Fruit fly (Drosophila melanogaster) whole organism, embryonic: Measurements from ENCODE around the gene Fpgs1.
A peak's percentile ranks its signal among the peaks of the same experiment; 100 is the strongest.

Source experiments
- Bgb ChIP-seq: fragments of 200-800 bp; sonication (Bioruptor generic); IDR thresholded peaks from 2 replicates; pipeline ENCODE4 v1.3.6; 2022; ENCODE audit warnings: missing biosample characterization, missing genetic modification characterization; ENCODE audit not compliant: partially characterized antibody
- CG10274 ChIP-seq: fragments of 200-800 bp; sonication (Bioruptor generic); optimal IDR thresholded peaks from 3 replicates; lab custom pipeline; 2017; ENCODE audit warnings: missing biosample characterization, mild to moderate bottlenecking, missing genetic modification characterization
- CG10565 ChIP-seq: fragments of 200-800 bp; sonication (Bioruptor generic); optimal IDR thresholded peaks from 3 replicates; lab custom pipeline; 2016; ENCODE audit warnings: missing biosample characterization, mild to moderate bottlenecking, missing genetic modification characterization
- CG12155 ChIP-seq: fragments of 200-800 bp; sonication (Bioruptor generic); optimal IDR thresholded peaks from 3 replicates; lab custom pipeline; 2016; ENCODE audit warnings: missing biosample characterization, missing genetic modification characterization
- CG12769 ChIP-seq: fragments of 200-800 bp; sonication (Bioruptor generic); optimal IDR thresholded peaks from 2 replicates; lab custom pipeline; 2019; ENCODE audit warnings: missing biosample characterization, mild to moderate bottlenecking, missing genetic modification characterization, moderate library complexity
- CG15514 ChIP-seq: fragments of 200-800 bp; sonication (Bioruptor generic); optimal IDR thresholded peaks from 3 replicates; lab custom pipeline; 2017; ENCODE audit warnings: missing biosample characterization, missing genetic modification characterization, mild to moderate bottlenecking, moderate library complexity, missing genetic modification reagents
- CG17612 ChIP-seq: fragments of 200-800 bp; sonication (Bioruptor generic); IDR thresholded peaks from 2 replicates; pipeline ENCODE4 v1.3.6; 2022; ENCODE audit warnings: missing biosample characterization, missing genetic modification characterization
- CG18599 ChIP-seq: fragments of 200-800 bp; sonication (Bioruptor generic); optimal IDR thresholded peaks from 3 replicates; lab custom pipeline; 2017; ENCODE audit warnings: missing biosample characterization, missing genetic modification characterization, mild to moderate bottlenecking, moderate library complexity, missing genetic modification reagents
- CG42726 ChIP-seq: fragments of 200-800 bp; sonication (Bioruptor generic); IDR thresholded peaks from 2 replicates; pipeline ENCODE4 v1.3.6; 2022; ENCODE audit warnings: missing biosample characterization, missing genetic modification characterization; ENCODE audit not compliant: partially characterized antibody
- CG6683 ChIP-seq: fragments of 200-800 bp; sonication (Bioruptor generic); optimal IDR thresholded peaks from 2 replicates; lab custom pipeline; 2017; ENCODE audit warnings: missing biosample characterization, mild to moderate bottlenecking, missing genetic modification characterization, missing genetic modification reagents
- CG6791 ChIP-seq: fragments of 200-800 bp; sonication (Bioruptor generic); IDR thresholded peaks from 3 replicates; pipeline ENCODE4 v1.3.6; 2022; ENCODE audit warnings: missing biosample characterization, missing genetic modification characterization; ENCODE audit not compliant: partially characterized antibody
- CG9797 ChIP-seq: fragments of 200-800 bp; sonication (Bioruptor generic); optimal IDR thresholded peaks from 3 replicates; lab custom pipeline; 2018; ENCODE audit warnings: missing biosample characterization, mild to moderate bottlenecking, missing genetic modification characterization
- CG9817 ChIP-seq: fragments of 200-800 bp; sonication (Bioruptor generic); optimal IDR thresholded peaks from 2 replicates; lab custom pipeline; 2018; ENCODE audit warnings: missing biosample characterization, mild to moderate bottlenecking, missing genetic modification characterization, moderate library complexity
- E2f1 ChIP-seq: fragments of 200-800 bp; sonication (Bioruptor generic); IDR thresholded peaks from 2 replicates; pipeline ENCODE4 v1.3.6; 2022; ENCODE audit warnings: missing biosample characterization, missing genetic modification characterization
- ERR ChIP-seq: fragments of 200-800 bp; sonication (Bioruptor generic); optimal IDR thresholded peaks from 2 replicates; lab custom pipeline; 2016; ENCODE audit warnings: missing biosample characterization, missing genetic modification characterization
- GATAe ChIP-seq: fragments of 200-800 bp; sonication (Bioruptor generic); conservative IDR thresholded peaks from 2 replicates; pipeline ENCODE4 v1.3.6; 2022; ENCODE audit warnings: missing biosample characterization, missing genetic modification characterization
- Hmx ChIP-seq: fragments of 200-800 bp; sonication (Bioruptor generic); optimal IDR thresholded peaks from 2 replicates; lab custom pipeline; 2016; ENCODE audit warnings: missing biosample characterization, missing genetic modification characterization
- Hr78 ChIP-seq, 2 experiments: fragments of 200-800 bp in 1 of 2; fragments of >200 bp in 1 of 2; sonication (Bioruptor generic) in 1 of 2; optimal IDR thresholded peaks; 2 replicates each; lab custom pipeline; 2017 to 2019; ENCODE audit warnings: missing biosample characterization in 2 of 2, missing genetic modification characterization in 2 of 2, mild to moderate bottlenecking in 1 of 2, moderate library complexity in 1 of 2
- Hsf ChIP-seq: fragments of 200-800 bp; sonication (Bioruptor generic); optimal IDR thresholded peaks from 3 replicates; lab custom pipeline; 2016; ENCODE audit warnings: missing biosample characterization, missing genetic modification characterization
- Lpt ChIP-seq: fragments of >200 bp; optimal IDR thresholded peaks from 2 replicates; lab custom pipeline; 2018; ENCODE audit warnings: missing biosample characterization, missing genetic modification characterization
- MBD-R2 ChIP-seq: fragments of 200-800 bp; sonication (Bioruptor generic); IDR thresholded peaks from 2 replicates; pipeline ENCODE4 v1.3.6; 2022; ENCODE audit warnings: missing biosample characterization, missing genetic modification characterization
- Med ChIP-seq: fragments of 200-800 bp; sonication (Bioruptor generic); peaks from one replicate; lab custom pipeline; 2016; ENCODE audit warnings: missing biosample characterization, missing genetic modification characterization, mild to moderate bottlenecking, inconsistent platforms, moderate library complexity
- Pdp1 ChIP-seq, 2 experiments: fragments of 200-800 bp; sonication (Bioruptor generic); optimal IDR thresholded peaks; 3 replicates each; lab custom pipeline; 2016; ENCODE audit warnings: missing biosample characterization in 2 of 2, missing genetic modification characterization in 2 of 2, mild to moderate bottlenecking in 1 of 2, moderate library complexity in 1 of 2
- Rx ChIP-seq: fragments of 200-800 bp; sonication (Bioruptor generic); IDR thresholded peaks from 2 replicates; pipeline ENCODE4 v1.3.6; 2022; ENCODE audit warnings: missing biosample characterization, missing genetic modification characterization
- Scr ChIP-seq: fragments of 200-800 bp; sonication (Bioruptor generic); IDR thresholded peaks from 2 replicates; pipeline ENCODE4 v1.3.6; 2022; ENCODE audit warnings: missing biosample characterization, missing genetic modification characterization; ENCODE audit not compliant: partially characterized antibody
- Sox102F ChIP-seq: fragments of 200-800 bp; sonication (Bioruptor generic); optimal IDR thresholded peaks from 2 replicates; lab custom pipeline; 2018; ENCODE audit warnings: missing biosample characterization, mild to moderate bottlenecking, missing genetic modification characterization, moderate library complexity
- Spps ChIP-seq: fragments of 200-800 bp; sonication (Bioruptor generic); optimal IDR thresholded peaks from 2 replicates; lab custom pipeline; 2018; ENCODE audit warnings: missing biosample characterization, mild to moderate bottlenecking, missing genetic modification characterization
- Ssrp ChIP-seq: fragments of 200-800 bp; sonication (Bioruptor generic); optimal IDR thresholded peaks from 2 replicates; lab custom pipeline; 2018; ENCODE audit warnings: missing biosample characterization, mild to moderate bottlenecking, missing genetic modification characterization, moderate library complexity
- amos ChIP-seq: fragments of 200-800 bp; sonication (Bioruptor generic); IDR thresholded peaks from 2 replicates; pipeline ENCODE4 v1.3.6; 2022; ENCODE audit warnings: missing biosample characterization, missing genetic modification characterization; ENCODE audit not compliant: partially characterized antibody
- br ChIP-seq: fragments of >200 bp; optimal IDR thresholded peaks from 2 replicates; lab custom pipeline; 2017
- bsh ChIP-seq, 2 experiments: fragments of 200-800 bp; sonication (Bioruptor generic); optimal IDR thresholded peaks; 2 replicates each; lab custom pipeline; 2017 to 2018; ENCODE audit warnings: mild to moderate bottlenecking in 2 of 2, missing biosample characterization in 2 of 2, missing genetic modification characterization in 2 of 2, moderate library complexity in 1 of 2
- chinmo ChIP-seq: fragments of 200-800 bp; sonication (Bioruptor generic); IDR thresholded peaks from 4 replicates; pipeline ENCODE4 v1.3.6; 2022; ENCODE audit warnings: missing biosample characterization, missing genetic modification characterization; ENCODE audit not compliant: partially characterized antibody
- emc ChIP-seq: fragments of 200-800 bp; sonication (Bioruptor generic); optimal IDR thresholded peaks from 2 replicates; lab custom pipeline; 2016; ENCODE audit warnings: missing biosample characterization, missing genetic modification characterization
- fu2 ChIP-seq: fragments of 200-800 bp; sonication (Bioruptor generic); optimal IDR thresholded peaks from 2 replicates; lab custom pipeline; 2016; ENCODE audit warnings: missing biosample characterization, missing genetic modification characterization
- gcm ChIP-seq: fragments of 200-800 bp; sonication (Bioruptor generic); optimal IDR thresholded peaks from 2 replicates; lab custom pipeline; 2019; ENCODE audit warnings: missing biosample characterization, mild to moderate bottlenecking, missing genetic modification characterization, moderate library complexity
- gt ChIP-seq: fragments of 200-800 bp; sonication (Bioruptor generic); IDR thresholded peaks from 2 replicates; pipeline ENCODE4 v1.3.6; 2022; ENCODE audit warnings: missing biosample characterization, missing genetic modification characterization
- h ChIP-seq: fragments of >200 bp; optimal IDR thresholded peaks from 2 replicates; lab custom pipeline; 2017
- hbn ChIP-seq: fragments of 200-800 bp; sonication (Bioruptor generic); IDR thresholded peaks from 2 replicates; pipeline ENCODE4 v1.3.6; 2022; ENCODE audit warnings: missing biosample characterization, missing genetic modification characterization; ENCODE audit not compliant: partially characterized antibody
- hkb ChIP-seq, 2 experiments: fragments of 200-800 bp in 1 of 2; fragments of >200 bp in 1 of 2; sonication (Bioruptor generic) in 1 of 2; IDR thresholded peaks in 1 of 2; optimal IDR thresholded peaks in 1 of 2; 2 replicates each; pipeline versions ENCODE4 v1.3.6 to Lab custom; 2017 to 2022; ENCODE audit warnings: missing biosample characterization in 1 of 2, missing genetic modification characterization in 1 of 2
- klu ChIP-seq: fragments of 200-800 bp; sonication (Bioruptor generic); IDR thresholded peaks from 2 replicates; pipeline ENCODE4 v1.3.6; 2022; ENCODE audit warnings: missing biosample characterization, missing genetic modification characterization
- mld ChIP-seq: fragments of 200-800 bp; sonication (Bioruptor generic); IDR thresholded peaks from 3 replicates; pipeline ENCODE4 v1.3.6; 2022; ENCODE audit warnings: missing biosample characterization, missing genetic modification characterization; ENCODE audit not compliant: partially characterized antibody
- nerfin-2 ChIP-seq: fragments of 200-800 bp; sonication (Bioruptor generic); IDR thresholded peaks from 2 replicates; pipeline ENCODE4 v1.3.6; 2022; ENCODE audit warnings: missing biosample characterization, missing genetic modification characterization; ENCODE audit not compliant: partially characterized antibody
- pfk ChIP-seq: fragments of 200-800 bp; sonication (Bioruptor generic); optimal IDR thresholded peaks from 2 replicates; lab custom pipeline; 2018; ENCODE audit warnings: missing biosample characterization, mild to moderate bottlenecking, missing genetic modification characterization, moderate library complexity
- pum ChIP-seq: fragments of 200-800 bp; sonication (Bioruptor generic); optimal IDR thresholded peaks from 2 replicates; lab custom pipeline; 2016; ENCODE audit warnings: missing biosample characterization, missing genetic modification characterization
- repo ChIP-seq: fragments of 200-800 bp; sonication (Bioruptor generic); optimal IDR thresholded peaks from 2 replicates; lab custom pipeline; 2016; ENCODE audit warnings: missing biosample characterization, missing genetic modification characterization
- stwl ChIP-seq: fragments of 200-800 bp; sonication (Bioruptor generic); optimal IDR thresholded peaks from 3 replicates; lab custom pipeline; 2018; ENCODE audit warnings: missing biosample characterization, mild to moderate bottlenecking, missing genetic modification characterization, moderate library complexity
- zf30C ChIP-seq: fragments of 200-800 bp; sonication (Bioruptor generic); optimal IDR thresholded peaks from 3 replicates; lab custom pipeline; 2018; ENCODE audit warnings: missing biosample characterization, mild to moderate bottlenecking, missing genetic modification characterization

Gene Fpgs1

dm6 chrX:12631317-12632156, 19.9 kb downstream of the Fpgs1 start, which contains the start of gene Tomosyn (continued):
- TF ChIP-seq CG9817 (tag; lab: Kevin White, UChicago) (peak; percentile 28), E2f1 (GFP tag; lab: Robert Waterston, UW) (no peak), amos (GFP tag; lab: Robert Waterston, UW) (peak; percentile 82), nerfin-2 (peak; percentile 73), CG42726 (GFP tag; lab: Robert Waterston, UW) (no peak), h (lab: Kevin White, UChicago) (no peak), ERR (no peak), mld (peak; percentile 58; the same call in 1 of the 3 replicates), stwl (tag; lab: Kevin White, UChicago) (peak; percentile 86), gcm (peak; percentile 25), CG10274 (GFP tag; lab: Kevin White, UChicago) (no peak), Lpt (GFP tag; lab: Kevin White, UChicago) (no peak), klu (peak; percentile 68; the same call in 1 of the 2 replicates), Sox102F (GFP tag; lab: Kevin White, UChicago) (peak; percentile 42), hbn (GFP tag; lab: Robert Waterston, UW) (peak; percentile 72), CG18599 (GFP tag; lab: Kevin White, UChicago) (peak; percentile 49), Rx (no peak), CG10565 (no peak), Bgb (peak; percentile 84), CG6683 (GFP tag; lab: Kevin White, UChicago) (no peak), gt (GFP tag; lab: Robert Waterston, UW) (no peak), chinmo (GFP tag; lab: Robert Waterston, UW) (peak; percentile 67; the same call in 2 of the 4 replicates), CG6791 (GFP tag; lab: Robert Waterston, UW) (peak; percentile 78), pfk (GFP tag; lab: Kevin White, UChicago) (no peak), zf30C (GFP tag; lab: Kevin White, UChicago) (no peak), repo (GFP tag; lab: Kevin White, UChicago) (no peak), CG12769 (peak; percentile 14), CG12155 (GFP tag; lab: Kevin White, UChicago) (no peak), CG15514 (peak; percentile 36), hkb (optimal IDR thresholded peaks at IDR 0.05; lab: Kevin White, UChicago) (no peak), hkb (GFP tag; IDR thresholded peaks at IDR 0.05; lab: Robert Waterston, UW) (peak; percentile 56), MBD-R2 (GFP tag; lab: Robert Waterston, UW) (peak; percentile 72), Spps (tag; lab: Kevin White, UChicago) (no peak), emc (GFP tag; lab: Kevin White, UChicago) (no peak), Hmx (GFP tag; lab: Kevin White, UChicago) (no peak), br (lab: Kevin White, UChicago) (no peak), Pdp1 (GFP tag; optimal IDR thresholded peaks at IDR 0.05; lab: Kevin White, UChicago) (peak; percentile 15 to 33), CG9797 (GFP tag; lab: Kevin White, UChicago) (peak; percentile 59), Scr (GFP tag; lab: Robert Waterston, UW) (peak; percentile 77), Hsf (GFP tag; lab: Kevin White, UChicago) (peak; percentile 28), bsh (GFP tag; optimal IDR thresholded peaks at IDR 0.05; lab: Kevin White, UChicago) (peak in 1 of 2 experiments; percentile 58), CG17612 (GFP tag; lab: Robert Waterston, UW) (no peak), Hr78 (GFP tag; optimal IDR thresholded peaks at IDR 0.05; lab: Kevin White, UChicago) (no peak), fu2 (peak; percentile 2), GATAe (GFP tag; lab: Robert Waterston, UW) (no peak), Med (peak; percentile 80), pum (GFP tag; lab: Kevin White, UChicago) (peak; percentile 13), Ssrp (peak; percentile 28)
